Worm (Caenorhabditis elegans): ENCODE data around the gene ttll-11.

The ttll-11 gene

DNA sequence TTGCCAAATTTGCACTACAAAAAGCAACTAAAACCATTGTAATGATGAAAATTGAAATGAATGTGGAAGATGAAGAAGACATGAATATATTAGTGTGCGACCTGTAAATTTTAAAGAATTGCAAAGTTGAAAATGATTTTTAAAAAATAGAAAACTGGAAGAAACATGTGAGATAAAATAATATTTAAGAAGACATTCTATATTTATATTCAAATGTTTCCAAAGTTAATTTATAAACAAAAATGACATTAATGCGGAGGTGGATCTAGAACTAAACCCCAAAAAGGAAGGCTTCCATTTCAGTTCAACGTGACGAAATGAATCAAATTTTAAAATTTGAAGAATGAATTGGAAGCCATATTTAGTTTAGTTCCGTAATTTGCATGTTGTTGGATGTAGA is 18.3 kb upstream of the ttll-11 start, which contains the start of gene nlp-60:
nlp-60 (minus strand) TSS at position 101 of the 400 bp plus-strand sequence.
- TF ChIP-seq ZK546.5 (tag; optimal IDR thresholded peaks at IDR 0.05) (no peak), ztf-11 (tag; optimal IDR thresholded peaks at IDR 0.05) (no peak), sma-3 (GFP tag; optimal IDR thresholded peaks at IDR 0.05) (no peak), nhr-129 (tag; optimal IDR thresholded peaks at IDR 0.05) (no peak), mab-5 (tag; optimal IDR thresholded peaks at IDR 0.05) (no peak), snpc-4 (tag; optimal IDR thresholded peaks at IDR 0.05) (no peak), aly-2 (tag; optimal IDR thresholded peaks at IDR 0.05) (no peak), sem-4 (tag; optimal IDR thresholded peaks at IDR 0.05) (no peak), nhr-23 (tag; optimal IDR thresholded peaks at IDR 0.05) (no peak), ztf-4 (tag; optimal IDR thresholded peaks at IDR 0.05) (no peak), sma-9 (GFP tag; optimal IDR thresholded peaks at IDR 0.05) (no peak), sma-9 (tag; optimal IDR thresholded peaks at IDR 0.05) (no peak), nhr-11 (tag; optimal IDR thresholded peaks at IDR 0.05) (no peak)

DNA sequence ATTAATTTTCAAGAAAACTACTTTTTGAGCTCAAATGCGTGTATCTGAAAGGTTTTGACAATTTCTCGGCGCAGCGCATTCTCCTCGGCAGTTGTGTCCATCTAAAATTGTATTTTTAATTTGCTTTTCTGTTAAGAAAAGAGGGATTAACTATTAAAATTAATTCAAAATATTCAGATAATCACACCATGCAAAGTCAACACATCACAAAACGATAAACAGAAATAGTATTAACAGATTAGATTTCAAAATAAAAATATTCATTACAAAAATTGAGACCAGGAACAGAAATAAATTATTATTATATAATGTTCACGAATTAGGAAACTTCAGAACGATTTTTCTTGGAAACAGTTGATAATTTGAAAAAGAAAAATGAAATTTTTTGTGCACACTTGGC is 11.0 kb upstream of the ttll-11 start, which contains the start of gene pole-2:
pole-2 (minus strand) TSS at position 101 of the 400 bp plus-strand sequence.
- TF ChIP-seq mbf-1 (tag; optimal IDR thresholded peaks at IDR 0.05) (no peak), nhr-10 (tag; optimal IDR thresholded peaks at IDR 0.05) (no peak), elt-3 (tag; optimal IDR thresholded peaks at IDR 0.05) (no peak), nhr-6 (tag; optimal IDR thresholded peaks at IDR 0.05) (no peak), sma-3 (GFP tag; optimal IDR thresholded peaks at IDR 0.05) (no peak), skn-1 (tag; optimal IDR thresholded peaks at IDR 0.05) (no peak), aly-2 (tag; optimal IDR thresholded peaks at IDR 0.05) (no peak)

DNA sequence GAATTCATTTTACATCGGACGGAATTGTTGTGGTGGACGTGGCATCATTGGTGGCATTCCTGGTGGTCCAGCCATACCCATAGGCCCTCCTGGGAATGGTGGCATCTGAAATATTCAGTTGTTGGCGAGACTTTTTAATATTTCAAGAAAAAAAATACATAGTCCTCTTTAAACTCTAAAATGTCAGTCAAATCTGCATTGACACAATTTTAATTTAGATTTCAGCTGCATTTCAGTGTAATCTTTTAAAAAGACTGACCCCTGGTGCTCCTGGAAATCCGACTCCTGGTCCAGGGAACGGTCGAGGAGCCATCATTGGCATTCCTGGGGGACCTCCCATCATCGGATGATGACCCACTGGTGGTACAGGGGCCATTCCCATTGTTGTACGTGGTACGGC is 10.6 kb upstream of the ttll-11 start:
- TF ChIP-seq alr-1 (tag; optimal IDR thresholded peaks at IDR 0.05) (no peak), ztf-1 (GFP tag; conservative IDR thresholded peaks at IDR 0.05) (no peak), elt-1 (tag; optimal IDR thresholded peaks at IDR 0.05) (no peak), unc-55 (GFP tag; optimal IDR thresholded peaks at IDR 0.05) (no peak), ZK546.5 (tag; optimal IDR thresholded peaks at IDR 0.05) (no peak), snpc-4 (tag; optimal IDR thresholded peaks at IDR 0.05) (no peak), sma-9 (GFP tag; optimal IDR thresholded peaks at IDR 0.05) (no peak), sma-9 (tag; optimal IDR thresholded peaks at IDR 0.05) (no peak), ceh-16 (tag; optimal IDR thresholded peaks at IDR 0.05) (no peak), nhr-12 (tag; optimal IDR thresholded peaks at IDR 0.05) (no peak), Y55F3AM.14 (GFP tag; optimal IDR thresholded peaks at IDR 0.05) (no peak), sem-4 (tag; optimal IDR thresholded peaks at IDR 0.05) (no peak), zag-1 (tag; optimal IDR thresholded peaks at IDR 0.05) (no peak), crh-2 (tag; optimal IDR thresholded peaks at IDR 0.05) (no peak), nhr-10 (tag; optimal IDR thresholded peaks at IDR 0.05) (no peak), ztf-4 (tag; optimal IDR thresholded peaks at IDR 0.05) (no peak), nhr-129 (tag; optimal IDR thresholded peaks at IDR 0.05) (no peak), unc-62 (GFP tag; optimal IDR thresholded peaks at IDR 0.05) (no peak), dmd-4 (tag; optimal IDR thresholded peaks at IDR 0.05) (no peak)

DNA sequence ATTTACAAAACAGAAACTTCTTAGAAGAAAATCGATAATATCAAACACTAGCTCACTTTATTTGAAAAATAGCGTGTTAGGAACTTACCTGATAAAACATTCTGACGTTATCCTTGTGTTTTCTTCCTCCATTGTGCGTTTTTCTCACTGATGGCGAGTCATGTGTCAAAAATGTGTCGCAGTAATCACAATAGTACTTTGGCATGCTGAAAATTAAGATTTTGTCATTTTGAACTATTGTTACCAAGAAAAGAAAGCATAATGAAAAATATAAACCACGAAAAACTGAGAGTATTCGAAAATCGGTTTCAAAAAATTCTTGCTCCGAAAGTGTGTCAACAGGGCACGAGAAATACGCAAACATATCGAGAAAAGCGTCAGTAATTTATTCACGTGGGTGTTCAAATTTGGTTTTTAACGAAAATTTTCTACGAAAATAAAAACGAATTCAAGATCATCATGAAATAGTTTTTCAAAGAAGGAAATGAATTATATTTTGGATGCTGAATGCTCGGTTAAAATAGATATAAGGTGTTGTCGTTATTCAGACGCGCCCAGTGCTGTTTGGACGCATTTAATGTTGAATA is 9.8 kb upstream of the ttll-11 start, which contains the start of gene snrp-3:
snrp-3 (minus strand) TSS at position 206 of the 587 bp plus-strand sequence.
- no peak for TF ChIP-seq nhr-77 (tag; optimal IDR thresholded peaks at IDR 0.05)
- peak; percentile 90 for TF ChIP-seq nhr-25 (tag; optimal IDR thresholded peaks at IDR 0.05)
- peak; percentile 62 for TF ChIP-seq sem-4 (tag; optimal IDR thresholded peaks at IDR 0.05)
- TF ChIP-seq mab-5 (tag; optimal IDR thresholded peaks at IDR 0.05), result peak; percentile 73
- peak; percentile 79 for TF ChIP-seq sma-9 (GFP tag; optimal IDR thresholded peaks at IDR 0.05)
- TF ChIP-seq sma-9 (tag; optimal IDR thresholded peaks at IDR 0.05), result no peak
- peak; percentile 32 for TF ChIP-seq zag-1 (tag; optimal IDR thresholded peaks at IDR 0.05)
- peak; percentile 69 for TF ChIP-seq ama-1 (optimal IDR thresholded peaks at IDR 0.05)
- no peak for TF ChIP-seq ZK546.5 (tag; optimal IDR thresholded peaks at IDR 0.05)
- TF ChIP-seq unc-62 (GFP tag; optimal IDR thresholded peaks at IDR 0.05), result no peak
- TF ChIP-seq lin-11 (tag; optimal IDR thresholded peaks at IDR 0.05), result no peak
- TF ChIP-seq aly-2 (tag; optimal IDR thresholded peaks at IDR 0.05), result no peak
- peak; percentile 78 for TF ChIP-seq nhr-6 (tag; optimal IDR thresholded peaks at IDR 0.05)
- TF ChIP-seq mdl-1 (tag; optimal IDR thresholded peaks at IDR 0.05), result peak in 1 of 2 experiments; percentile 75
- peak; percentile 16 for TF ChIP-seq R02D3.7 (tag; optimal IDR thresholded peaks at IDR 0.05)
- peak; percentile 43 for TF ChIP-seq fos-1 (tag; optimal IDR thresholded peaks at IDR 0.05)
- no peak for TF ChIP-seq elt-3 (tag; optimal IDR thresholded peaks at IDR 0.05)
- no peak for TF ChIP-seq elt-1 (tag; optimal IDR thresholded peaks at IDR 0.05)
- TF ChIP-seq egl-27 (tag; optimal IDR thresholded peaks at IDR 0.05), result peak; percentile 66
- peak; percentile 86 for TF ChIP-seq lin-13 (GFP tag; optimal IDR thresholded peaks at IDR 0.05)
- TF ChIP-seq C34F6.9 (tag; optimal IDR thresholded peaks at IDR 0.05), result peak; percentile 96
- TF ChIP-seq ztf-4 (tag; optimal IDR thresholded peaks at IDR 0.05), result peak; percentile 30
- no peak for TF ChIP-seq peb-1 (tag; optimal IDR thresholded peaks at IDR 0.05)
- peak; percentile 48 for TF ChIP-seq nhr-10 (tag; optimal IDR thresholded peaks at IDR 0.05)
- peak; percentile 71 for TF ChIP-seq sma-3 (GFP tag; optimal IDR thresholded peaks at IDR 0.05)
- peak; percentile 83 for TF ChIP-seq F13H6.1 (tag; optimal IDR thresholded peaks at IDR 0.05)
- peak; percentile 86 for TF ChIP-seq crh-2 (tag; optimal IDR thresholded peaks at IDR 0.05)
- TF ChIP-seq nhr-21 (tag; optimal IDR thresholded peaks at IDR 0.05), result peak; percentile 78
- peak; percentile 79 for TF ChIP-seq nhr-129 (tag; optimal IDR thresholded peaks at IDR 0.05)
- TF ChIP-seq gmeb-1 (tag; optimal IDR thresholded peaks at IDR 0.05), result peak; percentile 97
- peak; percentile 85 to 94 for TF ChIP-seq lsy-2 (tag; optimal IDR thresholded peaks at IDR 0.05)
- TF ChIP-seq unc-55 (GFP tag; optimal IDR thresholded peaks at IDR 0.05), result peak; percentile 94
- peak; percentile 55 for TF ChIP-seq snpc-4 (tag; optimal IDR thresholded peaks at IDR 0.05)
